Worm (Caenorhabditis elegans) whole organism, mixed stage, embryonic: ENCODE measurements around the gene his-70.

Experiments used
- nhr-12 ChIP-seq: fragments of 150-350 bp; optimal IDR thresholded peaks from 2 replicates; lab custom pipeline; 2014; ENCODE audit warnings: missing biosample characterization, missing genetic modification characterization
- nhr-237 ChIP-seq: fragments of 150-350 bp; optimal IDR thresholded peaks from 2 replicates; lab custom pipeline; 2014; ENCODE audit warnings: missing biosample characterization, missing genetic modification characterization
- unc-62 ChIP-seq: fragments of 150-350 bp; optimal IDR thresholded peaks from 2 replicates; lab custom pipeline; 2014; ENCODE audit warnings: missing biosample characterization, missing genetic modification reagents, missing genetic modification characterization

DNA sequence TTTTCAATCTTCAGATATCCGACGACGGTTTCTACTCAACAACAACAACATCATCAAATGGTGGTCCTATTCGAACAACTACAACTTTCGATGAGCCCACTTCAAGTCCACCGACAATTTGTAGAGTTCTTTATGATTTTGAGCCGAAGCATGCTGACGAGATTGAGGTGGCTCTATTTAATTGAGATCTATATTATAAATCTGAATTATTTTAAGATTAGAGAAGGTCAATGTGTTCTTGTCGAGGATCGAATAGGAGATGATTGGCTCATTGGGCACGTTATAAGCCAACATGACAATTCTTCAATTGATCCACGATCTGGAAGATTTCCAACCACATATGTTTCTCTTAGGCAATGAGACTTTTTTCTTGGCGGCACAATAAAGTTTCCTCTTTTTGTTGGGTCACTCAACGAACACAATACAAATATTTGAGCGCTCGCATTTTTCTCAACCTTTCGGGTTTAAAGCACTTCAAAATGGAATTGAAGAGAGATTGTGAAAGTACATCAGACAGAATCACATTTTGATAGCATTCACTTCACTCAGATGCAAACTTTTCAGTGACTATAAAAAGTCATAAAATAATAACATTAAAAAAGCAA is 44.4 kb downstream of the his-70 start:
- TF ChIP-seq nhr-12 (tag; lab: Kevin White, UChicago) (no peak), unc-62 (GFP tag; lab: Kevin White, UChicago) (no peak), nhr-237 (tag; lab: Kevin White, UChicago) (no peak)
